Fruit fly (Drosophila melanogaster) whole organism, prepupa: Measurements from ENCODE around the gene CG3071.

ENCODE experiments used
- CG1621 ChIP-seq: fragments of 200-800 bp; sonication (Bioruptor generic); optimal IDR thresholded peaks from 3 replicates; lab custom pipeline; 2018; ENCODE audit warnings: missing biosample characterization, mild to moderate bottlenecking, missing genetic modification characterization
- CG3919 ChIP-seq: fragments of 200-800 bp; sonication (Bioruptor generic); optimal IDR thresholded peaks from 3 replicates; lab custom pipeline; 2016; ENCODE audit warnings: missing biosample characterization, missing genetic modification characterization
- CG6854 ChIP-seq: fragments of 200-800 bp; sonication (Bioruptor generic); optimal IDR thresholded peaks from 2 replicates; lab custom pipeline; 2017; ENCODE audit warnings: missing biosample characterization, mild to moderate bottlenecking, missing genetic modification characterization
- CG8632 ChIP-seq: fragments of 200-800 bp; sonication (Bioruptor generic); optimal IDR thresholded peaks from 3 replicates; lab custom pipeline; 2016; ENCODE audit warnings: missing biosample characterization, missing genetic modification characterization
- Eip78C ChIP-seq: fragments of 200-800 bp; sonication (Bioruptor generic); peaks from one replicate; lab custom pipeline; 2016; ENCODE audit warnings: missing biosample characterization, missing genetic modification characterization
- Gug ChIP-seq: fragments of 200-800 bp; sonication (Bioruptor generic); IDR thresholded peaks from 2 replicates; pipeline ENCODE4 v1.3.6; 2022; ENCODE audit warnings: missing biosample characterization, missing genetic modification characterization
- OdsH ChIP-seq: fragments of 200-800 bp; sonication (Bioruptor generic); optimal IDR thresholded peaks from 3 replicates; lab custom pipeline; 2016; ENCODE audit warnings: missing biosample characterization, missing genetic modification characterization
- dac ChIP-seq: fragments of 200-800 bp; sonication (Bioruptor generic); optimal IDR thresholded peaks from 2 replicates; lab custom pipeline; 2017; ENCODE audit warnings: missing biosample characterization, mild to moderate bottlenecking, missing genetic modification characterization
- net ChIP-seq: fragments of 200-800 bp; sonication (Bioruptor generic); optimal IDR thresholded peaks from 3 replicates; lab custom pipeline; 2016; ENCODE audit warnings: missing biosample characterization, missing genetic modification characterization

- TF ChIP-seq CG8632 (GFP tag; lab: Kevin White, UChicago) (no peak), Gug (GFP tag; lab: Robert Waterston, UW) (no peak), OdsH (GFP tag; lab: Kevin White, UChicago) (no peak), Eip78C (GFP tag; lab: Kevin White, UChicago) (peak; percentile 52), net (GFP tag; lab: Kevin White, UChicago) (no peak), CG1621 (tag; lab: Kevin White, UChicago) (no peak), CG3919 (GFP tag; lab: Kevin White, UChicago) (no peak), CG6854 (GFP tag; lab: Kevin White, UChicago) (no peak), dac (GFP tag; lab: Kevin White, UChicago) (no peak)
Measured at dm6 chrX:2286255-2286654, 23.6 kb downstream of the CG3071 start.
